Worm (Caenorhabditis elegans) whole organism, dauer: Measurements from ENCODE around the gene F41B5.12.

Experiments
- unc-62 ChIP-seq: sonication (generic microtip); optimal IDR thresholded peaks from 2 replicates; lab custom pipeline; 2017; ENCODE audit warnings: missing biosample characterization, missing genetic modification reagents, missing genetic modification characterization

F41B5.12 gene

ce11 chrV:2260660-2261059 lies at the start of gene F41B5.12:
F41B5.12 (plus strand) TSS chrV:2260960.
- TF ChIP-seq unc-62 (GFP tag; lab: Kevin White, UChicago) = no peak

DNA sequence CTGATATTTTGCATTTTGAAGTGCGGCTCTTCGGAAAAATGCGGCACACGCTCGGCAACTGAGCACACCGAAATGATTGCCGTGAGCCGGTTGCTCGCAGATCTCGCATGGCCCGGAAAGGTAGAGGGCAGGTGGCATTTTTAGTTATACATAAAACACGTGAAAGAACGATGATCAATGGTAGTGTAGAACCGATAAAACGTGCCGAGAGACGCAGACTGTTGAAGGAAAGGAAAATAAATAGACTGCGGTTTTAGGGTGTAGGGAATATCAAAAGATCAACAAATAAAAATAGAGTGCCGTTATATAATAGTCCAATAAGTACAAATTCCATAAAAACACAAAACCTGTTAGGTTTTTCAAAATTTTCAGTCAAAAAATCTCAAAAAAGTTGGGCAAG lies 48.8 kb upstream of the F41B5.12 start, which contains the start of gene nhr-133:
nhr-133 (minus strand) TSS at position 183 of the 400 bp plus-strand sequence.
- no peak for TF ChIP-seq unc-62 (GFP tag; lab: Kevin White, UChicago)

DNA sequence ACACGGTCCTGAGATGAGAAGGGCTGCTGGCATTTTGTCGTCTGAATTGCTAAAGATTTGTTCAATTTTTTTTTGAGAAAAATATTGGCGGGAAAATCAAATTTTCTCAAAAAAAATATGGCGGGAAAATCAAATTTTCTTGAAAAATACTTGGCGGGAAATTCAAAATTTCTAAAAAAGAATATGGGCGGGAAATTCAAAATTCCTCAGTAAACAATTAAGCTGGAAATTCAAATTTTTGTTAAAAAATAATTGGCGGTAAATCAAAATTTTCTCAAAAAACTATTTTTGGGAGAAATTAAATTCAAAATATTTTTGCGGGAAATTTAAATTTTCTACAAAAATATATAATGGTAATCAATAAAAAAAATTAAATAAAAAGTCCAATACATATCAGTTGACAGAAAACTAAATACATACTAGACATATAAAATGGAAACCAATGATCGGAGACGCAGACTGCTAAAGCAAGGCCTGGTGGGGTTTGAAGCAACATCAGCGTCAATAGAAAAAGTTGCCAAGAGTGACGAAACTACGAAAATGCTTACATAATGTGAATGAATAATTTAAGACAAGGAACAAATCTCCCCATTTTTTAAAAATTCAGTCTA lies 46.2 kb upstream of the F41B5.12 start, which contains the start of gene nhr-184:
nhr-184 (minus strand) TSS at position 51 of the 611 bp plus-strand sequence.
- no peak for TF ChIP-seq unc-62 (GFP tag; lab: Kevin White, UChicago)

- no peak for TF ChIP-seq unc-62 (GFP tag; lab: Kevin White, UChicago)
These were observed 45.4 kb upstream of the F41B5.12 start, which contains the start of gene nstp-8 for ce11 chrV:2215352-2215751. nstp-8 (plus strand) TSS chrV:2215652.

DNA sequence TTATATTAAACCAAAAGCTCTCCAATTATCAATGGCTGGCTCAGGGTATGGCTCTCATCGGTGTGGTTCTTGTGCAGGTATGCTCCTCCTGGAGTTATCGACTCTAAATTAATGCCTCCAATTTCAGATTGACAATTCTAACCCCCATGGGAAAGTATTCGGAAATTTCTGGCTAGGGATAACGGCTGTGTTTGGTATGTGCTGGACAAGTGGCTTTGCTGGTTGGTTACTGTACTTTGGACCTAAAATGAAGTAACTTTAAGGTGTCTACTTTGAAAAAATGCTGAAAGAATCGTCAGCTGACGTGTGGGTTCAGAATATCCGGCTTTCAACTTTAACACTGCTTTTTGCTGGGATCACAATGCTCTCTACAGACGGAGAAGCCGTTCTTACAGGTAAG lies 43.8 kb upstream of the F41B5.12 start:
- TF ChIP-seq unc-62 (GFP tag; lab: Kevin White, UChicago) = no peak

- no peak for TF ChIP-seq unc-62 (GFP tag; lab: Kevin White, UChicago)
These were observed 42.0 kb upstream of the F41B5.12 start, which contains the start of gene nhr-56 for ce11 chrV:2218803-2219202. nhr-56 (plus strand) TSS chrV:2219004.

DNA sequence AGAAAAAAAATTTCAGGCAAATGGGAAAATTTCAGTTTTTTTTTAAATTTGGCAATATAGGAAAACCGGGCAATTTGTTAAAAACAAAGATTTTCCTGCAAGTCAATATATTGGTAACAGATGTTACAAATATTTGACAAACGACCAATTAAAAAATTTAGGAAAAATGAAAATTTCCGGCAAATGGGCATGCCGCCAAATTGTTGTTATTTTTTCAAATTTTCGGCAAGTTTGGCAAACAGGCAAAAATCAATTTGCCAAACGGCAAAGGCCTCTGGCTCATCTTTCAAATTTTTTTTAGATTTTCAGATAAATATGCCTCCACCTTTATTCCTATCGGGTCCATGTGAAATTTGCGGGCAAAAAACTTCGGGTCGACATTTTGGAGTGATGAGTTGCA lies 39.0 kb upstream of the F41B5.12 start, which contains the start of gene nhr-128:
nhr-128 (plus strand) TSS at position 301 of the 400 bp plus-strand sequence.
- no peak for TF ChIP-seq unc-62 (GFP tag; lab: Kevin White, UChicago)

DNA sequence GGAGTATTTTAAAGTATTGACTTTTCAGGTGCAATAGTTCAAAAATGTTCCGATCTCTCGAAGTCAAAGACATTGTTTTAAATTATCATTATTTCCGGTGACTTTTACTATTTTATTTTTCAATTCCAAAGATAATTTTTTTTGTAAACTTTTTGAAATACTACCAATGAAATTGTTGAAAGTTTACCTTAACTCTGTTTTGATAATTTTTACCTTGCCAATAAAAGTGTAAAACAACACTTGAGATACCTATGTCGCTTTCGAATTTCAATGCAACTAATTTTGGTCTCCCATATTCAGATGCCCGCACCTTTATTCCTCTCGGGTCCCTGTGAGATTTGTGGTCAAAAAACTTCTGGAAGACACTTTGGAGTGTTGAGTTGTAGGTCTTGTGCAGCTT lies 35.6 kb upstream of the F41B5.12 start, which contains the start of gene nhr-103:
nhr-103 (plus strand) TSS at position 301 of the 400 bp plus-strand sequence.
- TF ChIP-seq unc-62 (GFP tag; lab: Kevin White, UChicago) = no peak

ce11 chrV:2226903-2227302 lies 33.9 kb upstream of the F41B5.12 start, which contains the start of gene nhr-18:
nhr-18 (plus strand) TSS chrV:2227203.
- no peak for TF ChIP-seq unc-62 (GFP tag; lab: Kevin White, UChicago)

DNA sequence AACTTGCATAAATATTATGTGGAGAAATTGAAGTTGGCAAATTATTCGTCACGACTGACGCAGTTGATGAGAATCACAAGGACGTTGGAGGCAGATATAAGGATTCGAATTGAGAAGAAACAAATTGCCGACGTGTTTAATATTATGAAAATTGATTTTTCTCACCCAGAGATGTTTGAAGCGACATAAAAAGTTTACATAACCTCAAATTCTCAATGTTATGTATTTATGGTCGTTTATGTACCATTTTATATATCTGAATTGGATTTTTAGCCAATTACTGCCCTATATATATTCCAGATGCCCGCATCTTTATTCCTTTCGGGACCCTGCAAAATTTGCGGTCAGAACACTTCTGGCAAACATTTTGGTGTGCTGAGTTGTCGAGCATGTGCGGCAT lies 32.0 kb upstream of the F41B5.12 start, which contains the start of gene nhr-126:
nhr-126 (plus strand) TSS at position 301 of the 400 bp plus-strand sequence.
- TF ChIP-seq unc-62 (GFP tag; lab: Kevin White, UChicago) = no peak

ce11 chrV:2230912-2231311 lies 29.8 kb upstream of the F41B5.12 start, which contains the start of gene nhr-134:
nhr-134 (plus strand) TSS chrV:2231223.
- no peak for TF ChIP-seq unc-62 (GFP tag; lab: Kevin White, UChicago)

- TF ChIP-seq unc-62 (GFP tag; lab: Kevin White, UChicago) = no peak
These were observed 27.6 kb upstream of the F41B5.12 start, which contains the start of gene nhr-96 for ce11 chrV:2233177-2233576. nhr-96 (plus strand) TSS chrV:2233477.

DNA sequence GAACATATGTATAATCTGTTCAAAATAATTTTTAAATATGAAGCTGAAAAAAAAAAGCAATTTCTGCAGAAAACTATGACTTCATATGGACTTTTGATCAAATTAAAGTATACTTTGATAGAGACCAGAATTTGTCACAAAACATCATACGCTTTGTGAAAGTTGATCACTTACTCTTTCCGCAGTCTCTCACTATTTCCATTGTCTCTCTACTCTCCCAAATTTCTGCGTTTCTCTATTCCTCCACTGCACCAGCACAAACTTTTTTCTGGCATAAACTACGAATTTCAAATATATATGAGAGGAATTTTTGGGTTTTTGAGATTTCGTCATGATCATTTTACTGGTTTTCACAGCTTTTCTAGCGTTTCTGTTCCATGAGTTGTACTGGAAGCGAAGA lies 24.9 kb upstream of the F41B5.12 start, which contains the start of gene cyp-33C4:
cyp-33C4 (plus strand) TSS at position 293 of the 400 bp plus-strand sequence.
- TF ChIP-seq unc-62 (GFP tag; lab: Kevin White, UChicago) = no peak

DNA sequence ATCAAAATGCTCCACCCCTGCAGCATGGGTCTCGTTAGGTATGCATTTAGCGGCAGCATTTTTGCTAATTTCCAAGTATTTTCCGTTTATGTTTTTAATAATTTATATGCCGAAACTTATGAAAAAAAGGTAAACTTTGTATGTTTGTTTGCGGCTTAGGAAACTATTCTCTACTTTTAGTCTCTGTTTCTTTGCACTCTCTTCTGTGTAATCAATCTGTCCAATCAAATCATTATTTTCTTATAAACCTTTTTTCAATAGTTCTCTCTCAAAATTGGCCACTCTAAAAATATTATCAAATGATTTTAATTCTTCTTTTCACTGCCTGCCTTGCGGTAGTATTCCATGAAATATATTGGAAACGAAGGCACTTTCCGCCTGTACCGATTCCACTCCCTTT lies 22.7 kb upstream of the F41B5.12 start:
- TF ChIP-seq unc-62 (GFP tag; lab: Kevin White, UChicago) = no peak

DNA sequence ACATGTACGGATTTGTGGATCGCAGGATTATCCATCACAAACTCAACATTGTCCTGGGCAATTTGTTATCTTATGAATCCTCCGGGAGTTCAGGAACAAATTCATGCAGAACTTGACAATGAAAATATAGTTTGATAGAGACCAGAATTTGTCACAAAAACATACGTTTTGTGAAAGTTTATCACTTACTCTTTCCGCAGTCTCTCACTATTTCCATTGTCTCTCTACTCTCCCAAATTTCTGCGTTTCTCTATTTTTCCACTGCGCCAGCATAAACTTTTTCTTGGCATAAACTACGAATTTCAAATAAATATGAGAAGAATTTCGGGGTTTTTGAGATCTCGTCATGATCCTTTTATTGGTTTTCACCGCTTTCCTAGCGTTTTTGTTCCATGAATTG lies 18.1 kb upstream of the F41B5.12 start, which contains the start of gene cyp-33C3:
cyp-33C3 (plus strand) TSS at position 149 of the 400 bp plus-strand sequence.
- TF ChIP-seq unc-62 (GFP tag; lab: Kevin White, UChicago) = no peak

DNA sequence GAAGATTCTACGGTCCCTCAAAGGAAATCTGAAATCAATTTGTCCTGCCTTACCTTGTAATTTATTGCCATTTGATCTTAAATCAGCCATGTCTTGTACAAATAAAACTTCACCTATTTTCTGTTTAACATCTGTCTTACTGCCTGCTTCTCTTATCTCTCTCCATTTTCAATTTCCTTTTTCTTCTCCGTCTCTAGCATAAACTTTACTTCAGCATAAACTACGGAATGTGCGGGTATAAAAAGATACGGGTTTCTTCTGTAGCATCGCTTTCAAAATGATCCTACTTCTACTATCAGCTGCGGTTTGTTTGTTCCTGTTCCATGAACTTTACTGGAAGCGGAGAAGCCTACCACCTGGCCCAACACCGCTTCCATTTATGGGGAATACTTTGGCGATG lies 16.0 kb upstream of the F41B5.12 start, which contains the start of gene cyp-33C5:
cyp-33C5 (plus strand) TSS at position 254 of the 400 bp plus-strand sequence.
- TF ChIP-seq unc-62 (GFP tag; lab: Kevin White, UChicago) = no peak
